Fruit fly (Drosophila melanogaster): Measurements from ENCODE around the gene Cul5.

The Cul5 gene

dm6 chr3R:29083459-29084457, 21.0 kb upstream of the Cul5 start:
- TF ChIP-seq Myc (optimal IDR thresholded peaks at IDR 0.05) (no peak), ttk (optimal IDR thresholded peaks at IDR 0.05) (no peak)

- TF ChIP-seq psq (optimal IDR thresholded peaks at IDR 0.05) (no peak), h (optimal IDR thresholded peaks at IDR 0.05) (no peak), ttk (optimal IDR thresholded peaks at IDR 0.05) (no peak), insv (optimal IDR thresholded peaks at IDR 0.05) (no peak), Sin3A (optimal IDR thresholded peaks at IDR 0.05) (no peak), Myc (optimal IDR thresholded peaks at IDR 0.05) (no peak)
Measured at dm6 chr3R:29082511-29083296, 19.9 kb upstream of the Cul5 start.

dm6 chr3R:29082034-29082433, 19.3 kb upstream of the Cul5 start:
- TF ChIP-seq Myc (optimal IDR thresholded peaks at IDR 0.05) (no peak), psq (optimal IDR thresholded peaks at IDR 0.05) (no peak), insv (optimal IDR thresholded peaks at IDR 0.05) (no peak), Sin3A (optimal IDR thresholded peaks at IDR 0.05) (no peak), ttk (optimal IDR thresholded peaks at IDR 0.05) (no peak), h (optimal IDR thresholded peaks at IDR 0.05) (no peak)

DNA sequence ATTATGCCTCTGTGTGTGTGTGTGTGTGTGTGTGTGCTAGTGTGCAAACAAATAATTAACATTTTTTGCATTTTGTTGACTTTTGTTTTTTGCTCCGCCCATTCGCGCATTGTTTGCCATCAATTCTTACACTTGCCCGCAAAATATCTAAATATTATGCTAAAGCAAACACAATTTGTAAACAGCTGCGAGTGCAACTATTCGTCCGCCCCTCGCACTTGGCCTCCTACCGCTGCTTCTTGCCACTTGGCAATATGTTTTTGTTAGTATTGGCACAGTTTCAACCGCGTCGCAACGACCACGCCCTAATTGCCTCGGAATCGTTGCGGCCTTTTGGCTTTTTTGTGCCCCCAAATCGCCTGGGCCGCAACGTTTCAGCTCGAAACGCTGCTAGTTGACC, 14.8 kb upstream of the Cul5 start:
- TF ChIP-seq ttk (optimal IDR thresholded peaks at IDR 0.05): no peak
- TF ChIP-seq Myc (optimal IDR thresholded peaks at IDR 0.05): no peak
- no peak for TF ChIP-seq insv (optimal IDR thresholded peaks at IDR 0.05)
- TF ChIP-seq Sin3A (optimal IDR thresholded peaks at IDR 0.05): no peak
- no peak for TF ChIP-seq h (optimal IDR thresholded peaks at IDR 0.05)
- no peak for TF ChIP-seq psq (optimal IDR thresholded peaks at IDR 0.05)

DNA sequence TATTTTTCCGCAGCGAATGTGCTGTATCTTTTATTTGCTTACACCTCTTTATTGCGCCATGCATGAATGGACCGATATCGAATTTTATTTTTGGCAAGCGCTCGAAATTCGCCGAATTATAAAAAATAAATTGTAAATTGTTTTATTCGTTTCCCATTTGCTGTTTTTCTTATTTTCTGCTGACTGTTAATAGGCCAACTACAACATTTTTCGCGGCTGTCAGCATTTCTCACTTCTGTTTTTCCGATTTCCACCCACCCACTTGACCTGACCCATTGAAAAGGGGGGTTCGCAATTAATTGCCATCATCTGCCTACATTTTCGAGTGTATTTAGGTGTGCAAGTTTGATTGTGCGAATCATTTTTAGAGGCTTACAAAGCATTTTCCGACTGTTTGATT, 13.8 kb upstream of the Cul5 start:
- TF ChIP-seq h (optimal IDR thresholded peaks at IDR 0.05) (no peak), psq (optimal IDR thresholded peaks at IDR 0.05) (no peak), insv (optimal IDR thresholded peaks at IDR 0.05) (no peak), ttk (optimal IDR thresholded peaks at IDR 0.05) (no peak), Sin3A (optimal IDR thresholded peaks at IDR 0.05) (no peak), Myc (optimal IDR thresholded peaks at IDR 0.05) (no peak)

DNA sequence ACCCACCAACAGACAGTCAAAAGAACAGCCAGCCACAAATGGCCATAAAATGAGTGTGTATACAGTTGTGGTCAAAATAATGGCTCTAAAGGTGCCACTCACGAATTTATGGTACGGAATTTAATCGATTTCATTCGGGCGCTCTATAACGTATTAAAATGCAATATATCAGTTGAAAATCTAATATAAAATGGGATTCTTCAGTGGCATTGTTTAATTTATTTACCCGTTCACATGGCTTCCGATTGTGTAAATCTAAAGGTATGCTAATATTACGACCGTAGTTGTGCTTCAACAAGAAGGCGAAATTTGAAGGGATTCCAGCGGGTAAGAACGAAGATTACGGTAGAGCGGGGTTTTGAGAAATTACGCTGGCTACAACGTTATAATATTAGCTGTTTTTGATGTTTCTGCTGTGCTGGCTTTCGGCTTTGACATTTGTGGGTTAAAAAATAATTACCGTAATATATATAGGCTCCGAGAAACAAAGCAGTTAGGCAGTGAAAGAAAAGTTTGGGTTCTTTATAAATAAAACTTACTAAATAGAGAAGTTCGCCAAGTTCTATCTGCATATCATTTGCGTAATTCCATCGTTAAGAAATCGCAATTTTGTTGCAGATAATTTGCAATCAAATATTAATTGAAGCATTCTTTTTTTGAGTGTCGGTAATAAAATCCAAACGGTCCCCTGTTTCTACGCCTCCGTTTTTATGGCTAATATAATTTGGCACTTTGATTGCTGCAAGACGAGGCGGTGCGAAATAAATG, 13.0 kb upstream of the Cul5 start:
- TF ChIP-seq psq (optimal IDR thresholded peaks at IDR 0.05) (no peak), h (optimal IDR thresholded peaks at IDR 0.05) (no peak), Myc (optimal IDR thresholded peaks at IDR 0.05) (no peak), Sin3A (optimal IDR thresholded peaks at IDR 0.05) (no peak), ttk (optimal IDR thresholded peaks at IDR 0.05) (no peak), insv (optimal IDR thresholded peaks at IDR 0.05) (no peak)

dm6 chr3R:29074001-29074609, 11.3 kb upstream of the Cul5 start:
- TF ChIP-seq Sin3A (optimal IDR thresholded peaks at IDR 0.05) (no peak), insv (optimal IDR thresholded peaks at IDR 0.05) (no peak), psq (optimal IDR thresholded peaks at IDR 0.05) (no peak), Myc (optimal IDR thresholded peaks at IDR 0.05) (no peak), ttk (optimal IDR thresholded peaks at IDR 0.05) (no peak), h (optimal IDR thresholded peaks at IDR 0.05) (no peak)

DNA sequence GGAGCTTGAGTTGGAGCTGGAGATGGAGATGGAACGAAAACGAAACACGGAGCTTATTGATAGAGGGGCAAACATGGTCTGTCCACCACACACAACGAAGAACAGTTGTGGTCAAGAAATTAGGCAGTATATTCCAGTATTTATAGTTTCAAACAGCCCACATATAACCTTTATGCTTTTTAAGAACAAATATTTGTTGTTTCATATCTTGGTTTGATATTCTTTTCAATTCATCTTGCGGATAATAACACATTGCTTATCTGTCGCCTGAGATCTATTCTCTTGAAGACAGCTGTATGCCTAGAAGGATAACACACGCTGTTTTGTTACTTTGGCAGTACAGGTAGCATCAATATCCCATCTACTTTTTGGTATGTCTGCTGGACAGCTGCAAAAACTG, 10.1 kb upstream of the Cul5 start:
- TF ChIP-seq h (optimal IDR thresholded peaks at IDR 0.05): no peak

DNA sequence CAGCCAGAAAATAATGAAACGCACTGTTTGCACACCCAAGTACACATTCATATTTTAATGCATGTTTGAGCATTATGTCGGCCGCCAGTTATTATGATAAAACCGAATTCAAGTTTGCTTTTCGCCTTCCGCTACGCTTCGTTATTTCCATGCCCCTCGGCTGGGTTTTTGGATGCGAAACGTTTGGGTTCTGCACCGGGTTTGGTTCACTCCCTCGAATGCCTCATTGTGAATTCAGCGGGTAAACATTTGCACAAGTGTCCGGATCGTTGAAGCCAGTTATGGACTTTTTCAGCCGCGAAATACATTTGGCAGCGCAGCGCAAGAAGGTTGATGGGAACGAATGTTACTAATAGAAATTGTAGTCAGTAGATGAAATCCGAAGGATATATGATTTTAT, 8.4 kb upstream of the Cul5 start:
- TF ChIP-seq psq (optimal IDR thresholded peaks at IDR 0.05): no peak
- no peak for TF ChIP-seq Sin3A (optimal IDR thresholded peaks at IDR 0.05)
- TF ChIP-seq Myc (optimal IDR thresholded peaks at IDR 0.05): no peak
- TF ChIP-seq ttk (optimal IDR thresholded peaks at IDR 0.05): no peak
- TF ChIP-seq h (optimal IDR thresholded peaks at IDR 0.05): no peak
- TF ChIP-seq insv (optimal IDR thresholded peaks at IDR 0.05): no peak

dm6 chr3R:29069208-29070072, 6.7 kb upstream of the Cul5 start:
- no peak for TF ChIP-seq psq (optimal IDR thresholded peaks at IDR 0.05)
- no peak for TF ChIP-seq ttk (optimal IDR thresholded peaks at IDR 0.05)
- no peak for TF ChIP-seq Myc (optimal IDR thresholded peaks at IDR 0.05)
- no peak for TF ChIP-seq Sin3A (optimal IDR thresholded peaks at IDR 0.05)
- no peak for TF ChIP-seq insv (optimal IDR thresholded peaks at IDR 0.05)
- no peak for TF ChIP-seq h (optimal IDR thresholded peaks at IDR 0.05)
